Fruit fly (Drosophila melanogaster): ENCODE data around the gene CG33099.
A peak's percentile ranks its signal among the peaks of the same experiment; 100 is the strongest.

The CG33099 gene

dm6 chr3R:22557100-22557741, 26.8 kb upstream of the CG33099 start:
- TF ChIP-seq grn (GFP tag; optimal IDR thresholded peaks at IDR 0.05) = peak; percentile 69
- TF ChIP-seq Eip74EF (GFP tag; optimal IDR thresholded peaks at IDR 0.05) = peak in 1 of 2 experiments; percentile 60
- TF ChIP-seq sug (tag; optimal IDR thresholded peaks at IDR 0.05) = peak; percentile 19
- peak; percentile 89; the same call in 3 of the 4 replicates for TF ChIP-seq chinmo (GFP tag; IDR thresholded peaks at IDR 0.05; ENCODE audit: partially characterized antibody)
- peak in 1 of 2 experiments; percentile 26 for TF ChIP-seq Hr78 (GFP tag; optimal IDR thresholded peaks at IDR 0.05)
- peak; percentile 16 for TF ChIP-seq ftz-f1 (GFP tag; optimal IDR thresholded peaks at IDR 0.05)
- peak; percentile 41 for TF ChIP-seq Ets65A (GFP tag)
- no peak for TF ChIP-seq CG5245 (GFP tag; optimal IDR thresholded peaks at IDR 0.05)
- peak; percentile 6 for TF ChIP-seq abd-A (tag; optimal IDR thresholded peaks at IDR 0.05)
- TF ChIP-seq Blimp-1 (GFP tag; optimal IDR thresholded peaks at IDR 0.05) = peak; percentile 6
- TF ChIP-seq CkIIα-i1 (GFP tag; IDR thresholded peaks at IDR 0.05) = no peak
- peak; percentile 100 for TF ChIP-seq CG13894 (tag; optimal IDR thresholded peaks at IDR 0.05)
- TF ChIP-seq CG3163 (GFP tag; optimal IDR thresholded peaks at IDR 0.05) = no peak
- TF ChIP-seq sd (tag; optimal IDR thresholded peaks at IDR 0.05) = peak; percentile 67
- TF ChIP-seq CG1602 (GFP tag; optimal IDR thresholded peaks at IDR 0.05) = no peak
- TF ChIP-seq vvl (GFP tag; IDR thresholded peaks at IDR 0.05) = peak; percentile 66

- TF ChIP-seq Med (GFP tag) (peak; percentile 57), dmrt99B (tag; optimal IDR thresholded peaks at IDR 0.05) (no peak), ewg (GFP tag; optimal IDR thresholded peaks at IDR 0.05) (no peak), run (tag; optimal IDR thresholded peaks at IDR 0.05) (no peak), vvl (GFP tag; IDR thresholded peaks at IDR 0.05) (0 out of 2 replicates have a peak, but pooled peaks have one; percentile 31), Ravus (GFP tag; IDR thresholded peaks at IDR 0.05) (no peak), prd (optimal IDR thresholded peaks at IDR 0.05) (no peak), prd (GFP tag; IDR thresholded peaks at IDR 0.05) (0 out of 3 replicates have a peak, but pooled peaks have one; percentile 13), slbo (GFP tag; IDR thresholded peaks at IDR 0.05) (0 out of 2 replicates have a peak, but pooled peaks have one; percentile 25), sens (GFP tag) (no peak), sob (GFP tag; IDR thresholded peaks at IDR 0.05) (no peak), Gug (GFP tag; IDR thresholded peaks at IDR 0.05) (no peak), gcm2 (GFP tag; optimal IDR thresholded peaks at IDR 0.05) (no peak), CG30020 (tag; optimal IDR thresholded peaks at IDR 0.05) (no peak), ham (GFP tag; IDR thresholded peaks at IDR 0.05) (no peak), CG12299 (tag; optimal IDR thresholded peaks at IDR 0.05) (no peak), zen2 (GFP tag; IDR thresholded peaks at IDR 0.05; ENCODE audit: partially characterized antibody) (no peak)
Measured at dm6 chr3R:22552686-22553085, 22.3 kb upstream of the CG33099 start.

- TF ChIP-seq al (GFP tag; IDR thresholded peaks at IDR 0.05) (no peak), Ravus (GFP tag; IDR thresholded peaks at IDR 0.05) (no peak), CG15696 (tag; optimal IDR thresholded peaks at IDR 0.05) (no peak), HLH54F (GFP tag; optimal IDR thresholded peaks at IDR 0.05) (no peak), Adf1 (GFP tag; IDR thresholded peaks at IDR 0.05) (peak; percentile 93), Opbp (GFP tag; IDR thresholded peaks at IDR 0.05; ENCODE audit: partially characterized antibody) (no peak), CG32767 (GFP tag; IDR thresholded peaks at IDR 0.05) (no peak), CG16813 (GFP tag; IDR thresholded peaks at IDR 0.05; ENCODE audit: partially characterized antibody) (0 out of 3 replicates have a peak, but pooled peaks have one; percentile 17), ac (GFP tag; optimal IDR thresholded peaks at IDR 0.05) (no peak), CG9609 (GFP tag; optimal IDR thresholded peaks at IDR 0.05) (no peak), dmrt11E (tag; optimal IDR thresholded peaks at IDR 0.05) (no peak), CG13775 (GFP tag; optimal IDR thresholded peaks at IDR 0.05) (no peak), BtbVII (GFP tag; optimal IDR thresholded peaks at IDR 0.05) (no peak), shn (GFP tag; optimal IDR thresholded peaks at IDR 0.05) (no peak), CG6272 (GFP tag; IDR thresholded peaks at IDR 0.05) (no peak), mirr (GFP tag; optimal IDR thresholded peaks at IDR 0.05) (no peak), Mes4 (GFP tag; optimal IDR thresholded peaks at IDR 0.05) (no peak), Atf-2 (GFP tag; optimal IDR thresholded peaks at IDR 0.05) (no peak)
Measured at dm6 chr3R:22550306-22550812, 20.0 kb upstream of the CG33099 start, which contains the start of gene bond. Gene bond (plus strand): TSS chr3R:22550680.

Measured in whole organism, embryonic.